Fruit fly (Drosophila melanogaster) whole organism, pupa: ENCODE measurements around the gene PolrMT.

ENCODE experiments used
- CG10348 ChIP-seq: fragments of 200-800 bp; sonication (Bioruptor generic); IDR thresholded peaks from 2 replicates; pipeline ENCODE4 v1.3.6; 2022; ENCODE audit warnings: missing biosample characterization, missing genetic modification characterization
- CG12605 ChIP-seq: fragments of 200-800 bp; sonication (Bioruptor generic); IDR thresholded peaks from 2 replicates; pipeline ENCODE4 v1.3.6; 2022; ENCODE audit warnings: missing biosample characterization, missing genetic modification characterization
- CG13204 ChIP-seq: fragments of 200-800 bp; sonication (Bioruptor generic); optimal IDR thresholded peaks from 2 replicates; lab custom pipeline; 2018; ENCODE audit warnings: missing biosample characterization, mild to moderate bottlenecking, missing genetic modification characterization, moderate library complexity
- CG14655 ChIP-seq: fragments of 200-800 bp; sonication (Bioruptor generic); optimal IDR thresholded peaks from 3 replicates; lab custom pipeline; 2017; ENCODE audit warnings: mild to moderate bottlenecking, missing biosample characterization, missing genetic modification reagents, missing genetic modification characterization
- CG15710 ChIP-seq: fragments of 200-800 bp; sonication (Bioruptor generic); optimal IDR thresholded peaks from 2 replicates; lab custom pipeline; 2018; ENCODE audit warnings: missing biosample characterization, mild to moderate bottlenecking, missing genetic modification characterization, moderate library complexity
- CG17806 ChIP-seq: fragments of 200-800 bp; sonication (Bioruptor generic); optimal IDR thresholded peaks from 2 replicates; lab custom pipeline; 2018; ENCODE audit warnings: missing biosample characterization, mild to moderate bottlenecking, missing genetic modification characterization, moderate library complexity
- CG32121 ChIP-seq: fragments of 200-800 bp; sonication (Bioruptor generic); IDR thresholded peaks from 2 replicates; pipeline ENCODE4 v1.3.6; 2022; ENCODE audit warnings: missing biosample characterization, missing genetic modification characterization
- CG34367 ChIP-seq: fragments of 200-800 bp; sonication (Bioruptor generic); optimal IDR thresholded peaks from 2 replicates; lab custom pipeline; 2018; ENCODE audit warnings: missing biosample characterization, mild to moderate bottlenecking, missing genetic modification characterization
- CG4496 ChIP-seq: fragments of 200-800 bp; sonication (Bioruptor generic); IDR thresholded peaks from 3 replicates; pipeline ENCODE4 v1.3.6; 2022; ENCODE audit warnings: missing biosample characterization, missing genetic modification characterization
- CG8159 ChIP-seq: fragments of 200-800 bp; sonication (Bioruptor generic); optimal IDR thresholded peaks from 3 replicates; lab custom pipeline; 2018; ENCODE audit warnings: missing biosample characterization, mild to moderate bottlenecking, missing genetic modification characterization, moderate library complexity
- CG8301 ChIP-seq: fragments of 200-800 bp; sonication (Bioruptor generic); optimal IDR thresholded peaks from 2 replicates; lab custom pipeline; 2018; ENCODE audit warnings: missing biosample characterization, mild to moderate bottlenecking, missing genetic modification characterization
- CG9948 ChIP-seq: fragments of 200-800 bp; sonication (Bioruptor generic); optimal IDR thresholded peaks from 2 replicates; lab custom pipeline; 2018; ENCODE audit warnings: missing biosample characterization, mild to moderate bottlenecking, missing genetic modification characterization, moderate library complexity
- D1 ChIP-seq: fragments of 200-800 bp; sonication (Bioruptor generic); optimal IDR thresholded peaks from 2 replicates; lab custom pipeline; 2018; ENCODE audit warnings: missing biosample characterization, mild to moderate bottlenecking, missing genetic modification characterization, moderate library complexity
- EcR ChIP-seq: fragments of 200-800 bp; sonication (Bioruptor generic); optimal IDR thresholded peaks from 3 replicates; lab custom pipeline; 2019; ENCODE audit warnings: missing biosample characterization, missing genetic modification characterization, mild to moderate bottlenecking, moderate library complexity, missing genetic modification reagents
- Ets98B ChIP-seq: fragments of 200-800 bp; sonication (Bioruptor generic); IDR thresholded peaks from 2 replicates; pipeline ENCODE4 v1.3.6; 2022; ENCODE audit warnings: missing biosample characterization, missing genetic modification characterization
- Pif1A ChIP-seq: fragments of 200-800 bp; sonication (Bioruptor generic); optimal IDR thresholded peaks from 3 replicates; lab custom pipeline; 2016; ENCODE audit warnings: missing biosample characterization, missing genetic modification characterization
- Pif1B ChIP-seq: fragments of 200-800 bp; sonication (Bioruptor generic); optimal IDR thresholded peaks from 3 replicates; lab custom pipeline; 2016; ENCODE audit warnings: missing biosample characterization, missing genetic modification characterization
- Snoo ChIP-seq: fragments of 200-800 bp; sonication (Bioruptor generic); optimal IDR thresholded peaks from 3 replicates; lab custom pipeline; 2017; ENCODE audit warnings: missing biosample characterization, mild to moderate bottlenecking, missing genetic modification characterization, inconsistent platforms
- fd96Ca ChIP-seq: fragments of 200-800 bp; sonication (Bioruptor generic); IDR thresholded peaks from 3 replicates; pipeline ENCODE4 v1.3.6; 2022; ENCODE audit warnings: missing biosample characterization, missing genetic modification characterization
- gl ChIP-seq: fragments of 200-800 bp; sonication (Bioruptor generic); optimal IDR thresholded peaks from 2 replicates; lab custom pipeline; 2018; ENCODE audit warnings: missing biosample characterization, mild to moderate bottlenecking, missing genetic modification characterization
- rn ChIP-seq: fragments of 200-800 bp; sonication (Bioruptor generic); IDR thresholded peaks from 2 replicates; pipeline ENCODE4 v1.3.6; 2022; ENCODE audit warnings: missing biosample characterization, missing genetic modification characterization

PolrMT gene

DNA sequence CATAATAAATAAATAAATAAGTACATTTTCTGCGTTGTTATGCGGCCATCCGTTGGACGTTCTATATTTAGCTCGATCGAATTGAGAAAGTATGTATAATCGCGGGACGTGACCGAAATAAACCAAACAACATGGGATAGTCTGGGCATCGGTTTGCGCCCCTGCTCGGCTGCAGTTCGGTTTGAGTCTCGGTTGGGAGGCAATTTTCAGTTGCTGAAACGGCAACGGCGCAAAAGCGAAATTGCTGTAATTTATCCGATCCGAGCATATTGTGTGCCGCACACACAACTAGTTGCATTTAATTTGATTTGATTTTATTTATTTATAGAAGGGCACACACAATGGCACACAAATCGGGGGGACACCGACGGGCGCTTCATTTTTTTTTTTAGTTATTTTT is 10.0 kb upstream of the PolrMT start:
- TF ChIP-seq CG14655 (GFP tag; lab: Kevin White, UChicago) (peak; percentile 57), Pif1B (GFP tag; lab: Kevin White, UChicago) (no peak), CG12605 (GFP tag; lab: Robert Waterston, UW) (0 out of 2 replicates have a peak, but pooled peaks have one; percentile 11), CG32121 (peak; percentile 44; the same call in 1 of the 2 replicates)

- no peak for TF ChIP-seq CG34367 (tag; lab: Kevin White, UChicago)
- TF ChIP-seq rn = no peak
- no peak for TF ChIP-seq CG8159
- no peak for TF ChIP-seq CG12605 (GFP tag; lab: Robert Waterston, UW)
- TF ChIP-seq CG14655 (GFP tag; lab: Kevin White, UChicago) = no peak
- no peak for TF ChIP-seq CG15710 (tag; lab: Kevin White, UChicago)
- TF ChIP-seq CG17806 (tag; lab: Kevin White, UChicago) = no peak
- no peak for TF ChIP-seq CG10348
- no peak for TF ChIP-seq EcR (GFP tag; lab: Kevin White, UChicago)
- no peak for TF ChIP-seq fd96Ca (GFP tag; lab: Robert Waterston, UW)
- no peak for TF ChIP-seq CG32121
Measured at dm6 chr2L:1116661-1117322, 8.6 kb upstream of the PolrMT start.

DNA sequence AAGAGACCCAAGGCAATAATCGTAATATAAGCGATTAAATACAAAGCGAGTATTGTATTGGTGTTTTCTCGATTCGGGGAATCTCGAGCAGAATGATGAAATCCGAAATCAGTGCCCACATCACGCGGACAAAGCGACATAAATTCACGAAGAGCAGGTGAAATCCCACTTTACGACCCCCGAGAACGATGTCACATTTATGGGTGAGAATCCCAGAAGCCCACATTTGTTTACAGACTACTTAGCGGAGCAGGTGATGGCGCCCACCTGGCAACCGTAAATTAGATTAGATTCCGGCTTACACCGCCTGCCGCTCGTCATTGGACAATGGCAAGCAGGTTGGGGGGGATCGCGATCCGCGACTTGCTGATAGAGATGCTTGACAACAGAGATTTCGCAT is 6.1 kb upstream of the PolrMT start:
- TF ChIP-seq Ets98B (GFP tag; lab: Robert Waterston, UW) (no peak), CG12605 (GFP tag; lab: Robert Waterston, UW) (no peak), fd96Ca (GFP tag; lab: Robert Waterston, UW) (no peak), CG8301 (tag; lab: Kevin White, UChicago) (no peak), CG10348 (no peak), CG9948 (tag; lab: Kevin White, UChicago) (no peak), CG34367 (tag; lab: Kevin White, UChicago) (no peak), Pif1B (GFP tag; lab: Kevin White, UChicago) (no peak), CG8159 (no peak), CG4496 (GFP tag; lab: Robert Waterston, UW) (no peak), gl (tag; lab: Kevin White, UChicago) (no peak), rn (no peak)

DNA sequence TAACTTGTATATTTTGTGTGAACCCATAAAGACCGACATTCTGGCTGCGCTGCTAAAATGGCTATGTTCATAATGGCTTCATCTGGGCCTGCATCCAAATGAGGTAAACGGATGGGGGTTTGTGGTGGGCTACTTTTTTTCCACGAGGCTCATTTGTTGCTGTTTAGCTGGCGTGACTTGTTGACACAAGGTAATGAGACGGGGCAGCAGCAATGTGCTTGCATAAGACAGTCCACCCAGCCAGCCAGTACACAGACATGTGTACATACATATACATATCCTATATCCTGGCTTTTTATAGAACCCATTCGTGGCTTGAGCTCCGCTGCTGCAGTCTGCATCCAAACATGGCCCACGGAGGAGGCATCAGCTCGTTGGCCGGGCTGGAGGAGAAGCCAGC is 4.5 kb upstream of the PolrMT start, which contains the start of gene CG14340:
Gene CG14340, plus strand, starts transcription at position 301 of the 400 bp plus-strand sequence.
- TF ChIP-seq D1 (tag; lab: Kevin White, UChicago) (no peak), fd96Ca (GFP tag; lab: Robert Waterston, UW) (no peak), Pif1A (GFP tag; lab: Kevin White, UChicago) (no peak), gl (tag; lab: Kevin White, UChicago) (no peak), CG14655 (GFP tag; lab: Kevin White, UChicago) (no peak), Snoo (tag; lab: Kevin White, UChicago) (no peak), CG10348 (no peak), CG34367 (tag; lab: Kevin White, UChicago) (no peak), EcR (GFP tag; lab: Kevin White, UChicago) (no peak), CG32121 (no peak), CG15710 (tag; lab: Kevin White, UChicago) (no peak), CG13204 (GFP tag; lab: Kevin White, UChicago) (no peak), Ets98B (GFP tag; lab: Robert Waterston, UW) (no peak), Pif1B (GFP tag; lab: Kevin White, UChicago) (no peak), CG8301 (tag; lab: Kevin White, UChicago) (no peak), CG8159 (no peak)

- TF ChIP-seq CG13204 (GFP tag; lab: Kevin White, UChicago) (peak; percentile 96), CG9948 (tag; lab: Kevin White, UChicago) (no peak), CG14655 (GFP tag; lab: Kevin White, UChicago) (no peak), D1 (tag; lab: Kevin White, UChicago) (no peak), CG34367 (tag; lab: Kevin White, UChicago) (no peak), Pif1B (GFP tag; lab: Kevin White, UChicago) (no peak), Snoo (tag; lab: Kevin White, UChicago) (no peak), CG4496 (GFP tag; lab: Robert Waterston, UW) (peak; percentile 33; the same call in 1 of the 3 replicates), rn (no peak), CG8159 (no peak), Ets98B (GFP tag; lab: Robert Waterston, UW) (peak; percentile 44), fd96Ca (GFP tag; lab: Robert Waterston, UW) (0 out of 3 replicates have a peak, but pooled peaks have one; percentile 9), CG8301 (tag; lab: Kevin White, UChicago) (no peak), Pif1A (GFP tag; lab: Kevin White, UChicago) (no peak), CG12605 (GFP tag; lab: Robert Waterston, UW) (peak; percentile 28; the same call in 1 of the 2 replicates), CG10348 (no peak), EcR (GFP tag; lab: Kevin White, UChicago) (peak; percentile 28), CG32121 (no peak; the same call in 1 of the 2 replicates), CG17806 (tag; lab: Kevin White, UChicago) (no peak), gl (tag; lab: Kevin White, UChicago) (no peak), CG15710 (tag; lab: Kevin White, UChicago) (no peak)
- TF ChIP-seq, all 21 proteins: peak for 6
Measured at dm6 chr2L:1102349-1102748, 5.8 kb downstream of the PolrMT start, which contains the start of gene CG4629. Gene CG4629 (minus strand): TSS chr2L:1102504.
